Worm (Caenorhabditis elegans): ENCODE measurements around the gene puf-8.

Gene puf-8

DNA sequence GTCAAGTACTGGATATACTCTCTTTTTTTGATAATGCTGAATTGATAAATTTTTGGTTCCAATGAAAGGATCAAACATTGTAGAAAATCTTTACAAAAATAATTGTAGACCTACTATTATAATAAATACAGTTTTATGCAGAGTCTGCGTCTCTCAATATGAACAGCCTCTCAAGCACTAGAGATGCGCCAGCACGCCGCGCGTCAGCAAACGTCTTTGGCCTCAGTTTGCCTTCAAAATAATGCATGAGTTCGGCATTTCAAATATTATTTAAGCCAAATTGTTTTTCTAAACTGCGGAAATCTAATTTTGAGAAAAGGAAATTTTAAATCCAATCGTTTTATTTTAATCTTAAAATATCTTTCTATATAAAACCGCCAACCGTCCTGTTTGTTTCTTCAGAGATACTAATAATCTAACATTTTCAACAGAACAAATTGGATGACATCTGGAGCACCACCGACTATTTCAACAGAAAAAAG, 3.7 kb upstream of the puf-8 start, which contains the start of gene cul-4:
TSS of gene cul-4 (plus strand) at position 432 of the 482 bp plus-strand sequence.
- TF ChIP-seq K12H6.12 (tag; optimal IDR thresholded peaks at IDR 0.05) (no peak), attf-5 (GFP tag; optimal IDR thresholded peaks at IDR 0.05) (peak; percentile 50), zim-3 (tag; optimal IDR thresholded peaks at IDR 0.05) (no peak), attf-6 (GFP tag; IDR thresholded peaks at IDR 0.05) (peak; percentile 71), dpff-1 (tag; optimal IDR thresholded peaks at IDR 0.05) (no peak), snpc-3.4 (tag; optimal IDR thresholded peaks at IDR 0.05) (peak; percentile 91), lir-1 (GFP tag; conservative IDR thresholded peaks at IDR 0.05) (peak; percentile 37; the same call in 1 of the 2 replicates), D2030.7 (GFP tag; IDR thresholded peaks at IDR 0.05) (peak; percentile 88), nfya-2 (GFP tag; IDR thresholded peaks at IDR 0.05) (no peak), madf-3 (GFP tag; IDR thresholded peaks at IDR 0.05) (peak; percentile 91), snpc-4 (GFP tag; optimal IDR thresholded peaks at IDR 0.05) (peak; percentile 36), snpc-4 (tag; optimal IDR thresholded peaks at IDR 0.05) (peak in 3 of 4 experiments; percentile 64 to 79 (median 70)), B0336.3 (GFP tag; IDR thresholded peaks at IDR 0.05) (peak; percentile 88), dox-1 (GFP tag; IDR thresholded peaks at IDR 0.05) (peak; percentile 90), C06A6.2 (GFP tag; conservative IDR thresholded peaks at IDR 0.05) (no peak), lin-35 (GFP tag; optimal IDR thresholded peaks at IDR 0.05) (peak in 2 of 3 experiments; percentile 25 to 59), madf-10 (tag; optimal IDR thresholded peaks at IDR 0.05) (no peak), nhr-80 (tag; optimal IDR thresholded peaks at IDR 0.05) (peak; percentile 22), Y95B8A.8 (GFP tag; IDR thresholded peaks at IDR 0.05) (0 out of 2 replicates have a peak, but pooled peaks have one; percentile 17), ceh-27 (GFP tag; optimal IDR thresholded peaks at IDR 0.05) (peak; percentile 23), repo-1 (tag; optimal IDR thresholded peaks at IDR 0.05) (peak; percentile 12), lin-26 (GFP tag; IDR thresholded peaks at IDR 0.05) (no peak), F57C9.4 (tag; optimal IDR thresholded peaks at IDR 0.05) (no peak), aptf-2 (GFP tag; conservative IDR thresholded peaks at IDR 0.05) (no peak), B0035.1 (tag; optimal IDR thresholded peaks at IDR 0.05) (no peak), sdz-38 (tag; optimal IDR thresholded peaks at IDR 0.05) (no peak), ztf-25 (GFP tag; IDR thresholded peaks at IDR 0.05) (no peak), mcd-1 (GFP tag; IDR thresholded peaks at IDR 0.05) (peak; percentile 86), hsf-1 (GFP tag; IDR thresholded peaks at IDR 0.05) (peak; percentile 71), nhr-179 (tag; optimal IDR thresholded peaks at IDR 0.05) (no peak), tbp1 (GFP tag; optimal IDR thresholded peaks at IDR 0.05) (peak; percentile 68), tlf-1 (GFP tag; optimal IDR thresholded peaks at IDR 0.05) (peak; percentile 81), attf-3 (GFP tag; conservative IDR thresholded peaks at IDR 0.05) (peak; percentile 71), hmg-20 (GFP tag; IDR thresholded peaks at IDR 0.05) (0 out of 2 replicates have a peak, but pooled peaks have one; percentile 51), pha-4 (tag; optimal IDR thresholded peaks at IDR 0.05) (no peak), F39B2.1 (GFP tag; IDR thresholded peaks at IDR 0.05) (no peak), snpc-1.3 (tag; optimal IDR thresholded peaks at IDR 0.05; ENCODE audit: insufficient read depth) (peak; percentile 68), athp-1 (tag; optimal IDR thresholded peaks at IDR 0.05) (no peak), lin-40 (tag; optimal IDR thresholded peaks at IDR 0.05) (no peak), hmg-1.2 (GFP tag; IDR thresholded peaks at IDR 0.05) (peak; percentile 85), snpc-1.1 (tag; optimal IDR thresholded peaks at IDR 0.05; ENCODE audit: insufficient read depth) (peak; percentile 79), lsy-27 (tag; optimal IDR thresholded peaks at IDR 0.05; ENCODE audit: borderline replicate concordance, insufficient read depth) (no peak), Y53G8AR.9 (GFP tag; conservative IDR thresholded peaks at IDR 0.05) (peak; percentile 65; the same call in 1 of the 2 replicates), lag-1 (GFP tag; IDR thresholded peaks at IDR 0.05) (no peak), fkh-3 (tag; optimal IDR thresholded peaks at IDR 0.05) (no peak), lin-54 (GFP tag; optimal IDR thresholded peaks at IDR 0.05) (peak; percentile 88), madf-6 (GFP tag; IDR thresholded peaks at IDR 0.05) (peak; percentile 99)

Data from whole organism, young adult.